Fruit fly (Drosophila melanogaster) whole organism, embryonic: Measurements from ENCODE around the gene mRpL32.
A peak's percentile ranks its signal among the peaks of the same experiment; 100 is the strongest.

Experiments used
- Awh ChIP-seq: fragments of 200-800 bp; sonication (Bioruptor generic); IDR thresholded peaks from 2 replicates; pipeline ENCODE4, ENCODE4 v1.3.6; 2022; ENCODE audit warnings: missing biosample characterization, missing genetic modification characterization
- B-H1 ChIP-seq: fragments of 200-800 bp; sonication (Bioruptor generic); IDR thresholded peaks from 3 replicates; pipeline ENCODE4 v1.3.6; 2022; ENCODE audit warnings: missing biosample characterization, missing genetic modification characterization
- CG10366 ChIP-seq: fragments of 200-800 bp; sonication (Bioruptor generic); IDR thresholded peaks from 2 replicates; pipeline ENCODE4 v1.3.6; 2022; ENCODE audit warnings: missing biosample characterization, missing genetic modification characterization
- CG11093 ChIP-seq: fragments of 200-800 bp; sonication (Bioruptor generic); IDR thresholded peaks from 3 replicates; pipeline ENCODE4 v1.3.6; 2022; ENCODE audit warnings: missing biosample characterization, missing genetic modification characterization
- CG11456 ChIP-seq: fragments of 200-800 bp; sonication (Bioruptor generic); IDR thresholded peaks from 3 replicates; pipeline ENCODE4 v1.3.6; 2022; ENCODE audit warnings: missing biosample characterization, missing genetic modification characterization
- CG11723 ChIP-seq: fragments of 200-800 bp; sonication (Bioruptor generic); optimal IDR thresholded peaks from 2 replicates; lab custom pipeline; 2017; ENCODE audit warnings: missing biosample characterization, mild to moderate bottlenecking, missing genetic modification characterization
- CG12071 ChIP-seq: fragments of 200-800 bp; sonication (Bioruptor generic); optimal IDR thresholded peaks from 3 replicates; lab custom pipeline; 2018; ENCODE audit warnings: missing biosample characterization, mild to moderate bottlenecking, missing genetic modification characterization
- CG12659 ChIP-seq: fragments of 200-800 bp; sonication (Bioruptor generic); optimal IDR thresholded peaks from 3 replicates; lab custom pipeline; 2017; ENCODE audit warnings: mild to moderate bottlenecking, missing biosample characterization, missing genetic modification reagents, missing genetic modification characterization
- CG14050 ChIP-seq: fragments of 200-800 bp; sonication (Bioruptor generic); IDR thresholded peaks from 3 replicates; pipeline ENCODE4 v1.3.6; 2022; ENCODE audit warnings: missing biosample characterization, missing genetic modification characterization
- CG14441 ChIP-seq: fragments of 200-800 bp; sonication (Bioruptor generic); IDR thresholded peaks from 2 replicates; pipeline ENCODE4 v1.3.6; 2022; ENCODE audit warnings: missing biosample characterization, missing genetic modification characterization
- CG14860 ChIP-seq: fragments of 200-800 bp; sonication (Bioruptor generic); IDR thresholded peaks from 3 replicates; pipeline ENCODE4 v1.3.6; 2022; ENCODE audit warnings: missing biosample characterization, missing genetic modification characterization; ENCODE audit not compliant: partially characterized antibody
- CG15269 ChIP-seq: fragments of 200-800 bp; sonication (Bioruptor generic); optimal IDR thresholded peaks from 2 replicates; lab custom pipeline; 2018; ENCODE audit warnings: missing biosample characterization, mild to moderate bottlenecking, missing genetic modification characterization, moderate library complexity
- CG1603 ChIP-seq: fragments of 200-800 bp; sonication (Bioruptor generic); optimal IDR thresholded peaks from 2 replicates; lab custom pipeline; 2019; ENCODE audit warnings: missing biosample characterization, mild to moderate bottlenecking, missing genetic modification characterization, moderate library complexity
- CG17186 ChIP-seq: fragments of 200-800 bp; sonication (Bioruptor generic); optimal IDR thresholded peaks from 3 replicates; lab custom pipeline; 2017; ENCODE audit warnings: missing biosample characterization, missing genetic modification reagents, missing genetic modification characterization
- CG17328 ChIP-seq: fragments of 200-800 bp; sonication (Bioruptor generic); IDR thresholded peaks from 2 replicates; pipeline ENCODE4 v1.3.6; 2022; ENCODE audit warnings: missing biosample characterization, missing genetic modification characterization
- CG17612 ChIP-seq: fragments of 200-800 bp; sonication (Bioruptor generic); IDR thresholded peaks from 2 replicates; pipeline ENCODE4 v1.3.6; 2022; ENCODE audit warnings: missing biosample characterization, missing genetic modification characterization
- CG2120 ChIP-seq: fragments of 200-800 bp; sonication (Bioruptor generic); optimal IDR thresholded peaks from 3 replicates; lab custom pipeline; 2016; ENCODE audit warnings: missing biosample characterization, missing genetic modification characterization
- CG2202 ChIP-seq: fragments of 200-800 bp; sonication (Bioruptor generic); optimal IDR thresholded peaks from 2 replicates; lab custom pipeline; 2018; ENCODE audit warnings: missing biosample characterization, mild to moderate bottlenecking, missing genetic modification characterization
- CG2889 ChIP-seq: fragments of 200-800 bp; sonication (Bioruptor generic); IDR thresholded peaks from 3 replicates; pipeline ENCODE4 v1.3.6; 2022; ENCODE audit warnings: missing biosample characterization, missing genetic modification characterization
- CG3281 ChIP-seq: fragments of 200-800 bp; sonication (Bioruptor generic); optimal IDR thresholded peaks from 3 replicates; lab custom pipeline; 2017; ENCODE audit warnings: missing biosample characterization, mild to moderate bottlenecking, missing genetic modification characterization
- CG3407 ChIP-seq: fragments of 200-800 bp; sonication (Bioruptor generic); optimal IDR thresholded peaks from 2 replicates; lab custom pipeline; 2018; ENCODE audit warnings: missing biosample characterization, mild to moderate bottlenecking, missing genetic modification characterization
- CG3726 ChIP-seq: fragments of 200-800 bp; sonication (Bioruptor generic); IDR thresholded peaks from 3 replicates; pipeline ENCODE4, ENCODE4 v1.3.6; 2022; ENCODE audit warnings: missing biosample characterization, missing genetic modification characterization
- CG6791 ChIP-seq: fragments of 200-800 bp; sonication (Bioruptor generic); IDR thresholded peaks from 3 replicates; pipeline ENCODE4 v1.3.6; 2022; ENCODE audit warnings: missing biosample characterization, missing genetic modification characterization; ENCODE audit not compliant: partially characterized antibody
- CG6813 ChIP-seq: fragments of 200-800 bp; sonication (Bioruptor generic); optimal IDR thresholded peaks from 2 replicates; lab custom pipeline; 2017; ENCODE audit warnings: missing biosample characterization, missing genetic modification characterization, mild to moderate bottlenecking, moderate library complexity, missing genetic modification reagents
- CG7839 ChIP-seq: fragments of 200-800 bp; sonication (Bioruptor generic); optimal IDR thresholded peaks from 3 replicates; lab custom pipeline; 2018; ENCODE audit warnings: missing biosample characterization, mild to moderate bottlenecking, missing genetic modification characterization, moderate library complexity
- Doc2 ChIP-seq: fragments of 200-800 bp; sonication (Bioruptor generic); IDR thresholded peaks from 2 replicates; pipeline ENCODE4 v1.3.6; 2022; ENCODE audit warnings: missing biosample characterization, missing genetic modification characterization
- E2f2 ChIP-seq: fragments of 200-800 bp; sonication (Bioruptor generic); IDR thresholded peaks from 2 replicates; pipeline ENCODE4 v1.3.6; 2022; ENCODE audit warnings: missing biosample characterization, missing genetic modification characterization
- Hey ChIP-seq: fragments of 200-800 bp; sonication (Bioruptor generic); optimal IDR thresholded peaks from 3 replicates; lab custom pipeline; 2018; ENCODE audit warnings: missing biosample characterization, mild to moderate bottlenecking, missing genetic modification characterization
- Nf-YB ChIP-seq: fragments of 200-800 bp; sonication (Bioruptor generic); optimal IDR thresholded peaks from 3 replicates; lab custom pipeline; 2019; ENCODE audit warnings: missing biosample characterization, mild to moderate bottlenecking, missing genetic modification characterization, moderate library complexity
- Pdp1 ChIP-seq, 2 experiments: fragments of 200-800 bp; sonication (Bioruptor generic); optimal IDR thresholded peaks; 3 replicates each; lab custom pipeline; 2016; ENCODE audit warnings: missing biosample characterization in 2 of 2, missing genetic modification characterization in 2 of 2, mild to moderate bottlenecking in 1 of 2, moderate library complexity in 1 of 2
- Poxn ChIP-seq: fragments of 200-800 bp; sonication (Bioruptor generic); IDR thresholded peaks from 2 replicates; pipeline ENCODE4 v1.3.6; 2022; ENCODE audit warnings: missing biosample characterization, missing genetic modification characterization
- TFAM ChIP-seq: fragments of 200-800 bp; sonication (Bioruptor generic); optimal IDR thresholded peaks from 2 replicates; lab custom pipeline; 2017; ENCODE audit warnings: missing biosample characterization, missing genetic modification characterization, inconsistent platforms
- Taf1 ChIP-seq: fragments of 200-800 bp; sonication (Bioruptor generic); IDR thresholded peaks from 2 replicates; pipeline ENCODE4 v1.3.6; 2022; ENCODE audit warnings: missing biosample characterization, missing genetic modification characterization
- YL-1 ChIP-seq: fragments of 200-800 bp; sonication (Bioruptor generic); optimal IDR thresholded peaks from 3 replicates; lab custom pipeline; 2017; ENCODE audit warnings: missing biosample characterization, mild to moderate bottlenecking, missing genetic modification characterization
- amos ChIP-seq: fragments of 200-800 bp; sonication (Bioruptor generic); IDR thresholded peaks from 2 replicates; pipeline ENCODE4 v1.3.6; 2022; ENCODE audit warnings: missing biosample characterization, missing genetic modification characterization; ENCODE audit not compliant: partially characterized antibody
- bigmax ChIP-seq: fragments of 200-800 bp; sonication (Bioruptor generic); optimal IDR thresholded peaks from 2 replicates; lab custom pipeline; 2018; ENCODE audit warnings: missing biosample characterization, mild to moderate bottlenecking, missing genetic modification characterization
- gro ChIP-seq: fragments of 200-800 bp; sonication (Bioruptor generic); optimal IDR thresholded peaks from 2 replicates; lab custom pipeline; 2016; ENCODE audit warnings: missing biosample characterization, missing genetic modification characterization
- knrl ChIP-seq: fragments of 200-800 bp; sonication (Bioruptor generic); IDR thresholded peaks from 3 replicates; pipeline ENCODE4 v1.3.6; 2022; ENCODE audit warnings: missing biosample characterization, missing genetic modification characterization; ENCODE audit not compliant: partially characterized antibody
- nerfin-1 ChIP-seq: fragments of 200-800 bp; sonication (Bioruptor generic); optimal IDR thresholded peaks from 3 replicates; lab custom pipeline; 2019; ENCODE audit warnings: missing biosample characterization, mild to moderate bottlenecking, missing genetic modification characterization, moderate library complexity
- otp ChIP-seq: fragments of 200-800 bp; sonication (Bioruptor generic); IDR thresholded peaks from 3 replicates; pipeline ENCODE4, ENCODE4 v1.3.6; 2022; ENCODE audit warnings: missing biosample characterization, missing genetic modification characterization
- peb ChIP-seq: fragments of 200-800 bp; sonication (Bioruptor generic); IDR thresholded peaks from 2 replicates; pipeline ENCODE4 v1.3.6; 2022; ENCODE audit warnings: missing biosample characterization, missing genetic modification characterization
- pfk ChIP-seq: fragments of 200-800 bp; sonication (Bioruptor generic); optimal IDR thresholded peaks from 2 replicates; lab custom pipeline; 2018; ENCODE audit warnings: missing biosample characterization, mild to moderate bottlenecking, missing genetic modification characterization, moderate library complexity
- ro ChIP-seq: fragments of 200-800 bp; sonication (Bioruptor generic); IDR thresholded peaks from 2 replicates; pipeline ENCODE4 v1.3.6; 2022; ENCODE audit warnings: missing biosample characterization, missing genetic modification characterization
- scrt ChIP-seq: fragments of 200-800 bp; sonication (Bioruptor generic); optimal IDR thresholded peaks from 2 replicates; lab custom pipeline; 2018; ENCODE audit warnings: missing biosample characterization, mild to moderate bottlenecking, missing genetic modification characterization, moderate library complexity
- sens ChIP-seq: fragments of 200-800 bp; sonication (Bioruptor generic); peaks from one replicate; lab custom pipeline; 2016; ENCODE audit warnings: missing biosample characterization, missing genetic modification characterization
- sens-2 ChIP-seq: fragments of 200-800 bp; sonication (Bioruptor generic); IDR thresholded peaks from 2 replicates; pipeline ENCODE4 v1.3.6; 2022; ENCODE audit warnings: missing biosample characterization, missing genetic modification characterization
- slou ChIP-seq: fragments of 200-800 bp; sonication (Bioruptor generic); optimal IDR thresholded peaks from 3 replicates; lab custom pipeline; 2016; ENCODE audit warnings: missing biosample characterization, missing genetic modification characterization
- slp2 ChIP-seq: fragments of 200-800 bp; sonication (Bioruptor generic); optimal IDR thresholded peaks from 2 replicates; lab custom pipeline; 2016; ENCODE audit warnings: missing biosample characterization, missing genetic modification characterization
- tgo ChIP-seq: fragments of 200-800 bp; sonication (Bioruptor generic); IDR thresholded peaks from 3 replicates; pipeline ENCODE4 v1.3.6; 2022; ENCODE audit warnings: missing biosample characterization, missing genetic modification characterization
- trh ChIP-seq: fragments of 200-800 bp; sonication (Bioruptor generic); optimal IDR thresholded peaks from 2 replicates; lab custom pipeline; 2016; ENCODE audit warnings: missing biosample characterization, missing genetic modification characterization
- unc-4 ChIP-seq: fragments of 200-800 bp; sonication (Bioruptor generic); IDR thresholded peaks from 2 replicates; pipeline ENCODE4 v1.3.6; 2022; ENCODE audit warnings: missing biosample characterization, missing genetic modification characterization; ENCODE audit not compliant: partially characterized antibody

The mRpL32 gene

DNA sequence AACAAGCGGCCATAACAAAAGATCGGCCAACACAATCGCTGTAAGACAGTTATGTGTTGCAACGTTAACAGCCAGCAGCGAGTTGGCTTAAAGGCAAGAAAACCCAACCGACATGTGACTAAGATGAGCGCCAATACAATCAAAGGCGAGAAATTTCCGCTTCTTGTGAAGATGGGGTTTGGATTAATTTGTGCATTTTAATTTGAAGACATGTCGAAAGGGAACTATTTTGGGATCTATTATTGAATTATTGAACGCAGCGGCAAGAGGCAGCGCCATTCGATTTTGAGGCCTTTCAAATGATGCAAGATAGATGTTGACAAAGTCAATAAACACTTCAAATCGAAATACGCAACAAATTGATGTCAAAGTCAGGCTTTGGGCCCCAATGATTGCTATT is 11.6 kb upstream of the mRpL32 start (continued):
- no peak for TF ChIP-seq CG10366 (GFP tag; lab: Robert Waterston, UW)
- TF ChIP-seq CG2889 (GFP tag; lab: Robert Waterston, UW) = no peak
- TF ChIP-seq CG11456 (GFP tag; lab: Robert Waterston, UW) = no peak
- TF ChIP-seq CG14860 (GFP tag; lab: Robert Waterston, UW) = no peak
- TF ChIP-seq amos (GFP tag; lab: Robert Waterston, UW) = no peak
- TF ChIP-seq gro (GFP tag; lab: Kevin White, UChicago) = no peak
- TF ChIP-seq CG15269 (tag; lab: Kevin White, UChicago) = no peak
- peak; percentile 62 for TF ChIP-seq sens
- no peak for TF ChIP-seq TFAM (GFP tag; lab: Kevin White, UChicago)
- peak; percentile 52; the same call in 1 of the 2 replicates for TF ChIP-seq Awh (GFP tag; lab: Robert Waterston, UW)
- no peak for TF ChIP-seq CG2202 (tag; lab: Kevin White, UChicago)
- TF ChIP-seq CG2120 (GFP tag; lab: Kevin White, UChicago) = no peak
- TF ChIP-seq CG14050 (GFP tag; lab: Robert Waterston, UW) = no peak
- no peak for TF ChIP-seq slou (GFP tag; lab: Kevin White, UChicago)
- no peak for TF ChIP-seq CG17328 (GFP tag; lab: Robert Waterston, UW)
- no peak for TF ChIP-seq Nf-YB (GFP tag; lab: Kevin White, UChicago)
- no peak for TF ChIP-seq trh (GFP tag; lab: Kevin White, UChicago)
- no peak for TF ChIP-seq peb (GFP tag; lab: Robert Waterston, UW)
- TF ChIP-seq nerfin-1 (tag; lab: Kevin White, UChicago) = no peak
- TF ChIP-seq Hey (tag; lab: Kevin White, UChicago) = no peak
- peak; percentile 20 for TF ChIP-seq CG1603 (tag; lab: Kevin White, UChicago)
- TF ChIP-seq CG3407 (GFP tag; lab: Kevin White, UChicago) = peak; percentile 2
- TF ChIP-seq CG6813 (GFP tag; lab: Kevin White, UChicago) = peak; percentile 19
- TF ChIP-seq pfk (GFP tag; lab: Kevin White, UChicago) = no peak
- TF ChIP-seq CG6791 (GFP tag; lab: Robert Waterston, UW) = no peak
- TF ChIP-seq B-H1 (GFP tag; lab: Robert Waterston, UW) = no peak
- no peak for TF ChIP-seq tgo (GFP tag; lab: Robert Waterston, UW)
- no peak for TF ChIP-seq Poxn
- no peak for TF ChIP-seq Doc2 (GFP tag; lab: Robert Waterston, UW)
- TF ChIP-seq knrl (GFP tag; lab: Robert Waterston, UW) = no peak
- TF ChIP-seq E2f2 (GFP tag; lab: Robert Waterston, UW) = no peak
- no peak for TF ChIP-seq CG14441 (GFP tag; lab: Robert Waterston, UW)
- 0 out of 3 replicates have a peak, but pooled peaks have one; percentile 25 for TF ChIP-seq otp
- no peak for TF ChIP-seq slp2
- no peak for TF ChIP-seq CG3281 (GFP tag; lab: Kevin White, UChicago)
- TF ChIP-seq CG3726 (GFP tag; lab: Robert Waterston, UW) = no peak
- no peak for TF ChIP-seq CG17612 (GFP tag; lab: Robert Waterston, UW)
- TF ChIP-seq CG12071 (GFP tag; lab: Kevin White, UChicago) = peak; percentile 10
- no peak for TF ChIP-seq CG11723
- no peak for TF ChIP-seq CG7839
- no peak for TF ChIP-seq scrt (GFP tag; lab: Kevin White, UChicago)
- no peak for TF ChIP-seq ro (GFP tag; lab: Robert Waterston, UW)
- TF ChIP-seq CG12659 (GFP tag; lab: Kevin White, UChicago) = no peak
- no peak for TF ChIP-seq bigmax
- no peak for TF ChIP-seq Taf1 (GFP tag; lab: Robert Waterston, UW)
- TF ChIP-seq YL-1 (GFP tag; lab: Kevin White, UChicago) = no peak
- TF ChIP-seq Pdp1 (GFP tag; optimal IDR thresholded peaks at IDR 0.05; lab: Kevin White, UChicago) = peak in 1 of 2 experiments; percentile 18
- TF ChIP-seq unc-4 (GFP tag; lab: Robert Waterston, UW) = no peak
- no peak for TF ChIP-seq CG17186
- TF ChIP-seq CG11093 (GFP tag; lab: Robert Waterston, UW) = no peak
- TF ChIP-seq sens-2 (GFP tag; lab: Robert Waterston, UW) = no peak
- TF ChIP-seq, all 482 proteins: peak for 15
